Fruit fly (Drosophila melanogaster) whole organism, embryonic: ENCODE results near the gene zen.

Source experiments
- Ada2b ChIP-seq: fragments of 200-800 bp; sonication (Bioruptor generic); IDR thresholded peaks from 2 replicates; pipeline ENCODE4 v1.3.6; 2022; ENCODE audit warnings: missing biosample characterization, missing genetic modification characterization
- CG10267 ChIP-seq: fragments of 200-800 bp; sonication (Bioruptor generic); optimal IDR thresholded peaks from 2 replicates; lab custom pipeline; 2018; ENCODE audit warnings: missing biosample characterization, mild to moderate bottlenecking, missing genetic modification characterization, moderate library complexity
- CG12769 ChIP-seq: fragments of 200-800 bp; sonication (Bioruptor generic); optimal IDR thresholded peaks from 2 replicates; lab custom pipeline; 2019; ENCODE audit warnings: missing biosample characterization, mild to moderate bottlenecking, missing genetic modification characterization, moderate library complexity
- CG13287 ChIP-seq: fragments of 200-800 bp; sonication (Bioruptor generic); IDR thresholded peaks from 2 replicates; pipeline ENCODE4 v1.3.6; 2022; ENCODE audit warnings: missing biosample characterization, missing genetic modification characterization; ENCODE audit not compliant: partially characterized antibody
- CG15479 ChIP-seq: fragments of 200-800 bp; sonication (Bioruptor generic); optimal IDR thresholded peaks from 3 replicates; lab custom pipeline; 2019; ENCODE audit warnings: missing biosample characterization, mild to moderate bottlenecking, missing genetic modification characterization, moderate library complexity
- CG15696 ChIP-seq: fragments of 200-800 bp; sonication (Bioruptor generic); optimal IDR thresholded peaks from 2 replicates; lab custom pipeline; 2019; ENCODE audit warnings: missing biosample characterization, mild to moderate bottlenecking, missing genetic modification characterization, moderate library complexity
- CG1602 ChIP-seq: fragments of 200-800 bp; sonication (Bioruptor generic); optimal IDR thresholded peaks from 3 replicates; lab custom pipeline; 2016; ENCODE audit warnings: missing biosample characterization, missing genetic modification characterization
- CG17802 ChIP-seq: fragments of 200-800 bp; sonication (Bioruptor generic); optimal IDR thresholded peaks from 2 replicates; lab custom pipeline; 2018; ENCODE audit warnings: missing biosample characterization, mild to moderate bottlenecking, missing genetic modification characterization, moderate library complexity
- CG2678 ChIP-seq: fragments of 200-800 bp; sonication (Bioruptor generic); optimal IDR thresholded peaks from 3 replicates; lab custom pipeline; 2019; ENCODE audit warnings: missing biosample characterization, mild to moderate bottlenecking, missing genetic modification characterization, moderate library complexity
- CG32532 ChIP-seq: fragments of 200-800 bp; sonication (Bioruptor generic); IDR thresholded peaks from 2 replicates; pipeline ENCODE4 v1.3.6; 2022; ENCODE audit warnings: missing biosample characterization, missing genetic modification characterization
- CG32767 ChIP-seq: fragments of 200-800 bp; sonication (Bioruptor generic); IDR thresholded peaks from 2 replicates; pipeline ENCODE4 v1.3.6; 2022; ENCODE audit warnings: missing biosample characterization, missing genetic modification characterization
- CG3281 ChIP-seq: fragments of 200-800 bp; sonication (Bioruptor generic); optimal IDR thresholded peaks from 3 replicates; lab custom pipeline; 2017; ENCODE audit warnings: missing biosample characterization, mild to moderate bottlenecking, missing genetic modification characterization
- CG3726 ChIP-seq: fragments of 200-800 bp; sonication (Bioruptor generic); IDR thresholded peaks from 3 replicates; pipeline ENCODE4, ENCODE4 v1.3.6; 2022; ENCODE audit warnings: missing biosample characterization, missing genetic modification characterization
- CG3995 ChIP-seq: fragments of 200-800 bp; sonication (Bioruptor generic); optimal IDR thresholded peaks from 3 replicates; lab custom pipeline; 2016; ENCODE audit warnings: missing biosample characterization, missing genetic modification characterization
- CG6791 ChIP-seq: fragments of 200-800 bp; sonication (Bioruptor generic); IDR thresholded peaks from 3 replicates; pipeline ENCODE4 v1.3.6; 2022; ENCODE audit warnings: missing biosample characterization, missing genetic modification characterization; ENCODE audit not compliant: partially characterized antibody
- CG7928 ChIP-seq: fragments of 200-800 bp; sonication (Bioruptor generic); optimal IDR thresholded peaks from 2 replicates; lab custom pipeline; 2017; ENCODE audit warnings: missing biosample characterization, mild to moderate bottlenecking, missing genetic modification characterization
- CG8089 ChIP-seq: fragments of 200-800 bp; sonication (Bioruptor generic); optimal IDR thresholded peaks from 3 replicates; lab custom pipeline; 2016; ENCODE audit warnings: missing biosample characterization, missing genetic modification characterization
- CG8281 ChIP-seq: fragments of 200-800 bp; sonication (Bioruptor generic); optimal IDR thresholded peaks from 2 replicates; lab custom pipeline; 2018; ENCODE audit warnings: missing biosample characterization, mild to moderate bottlenecking, missing genetic modification characterization, moderate library complexity
- Camta ChIP-seq: fragments of 200-800 bp; sonication (Bioruptor generic); optimal IDR thresholded peaks from 2 replicates; lab custom pipeline; 2016; ENCODE audit warnings: missing biosample characterization, missing genetic modification characterization
- CoRest ChIP-seq: fragments of 200-800 bp; sonication (Bioruptor generic); optimal IDR thresholded peaks from 3 replicates; lab custom pipeline; 2018; ENCODE audit warnings: missing biosample characterization, mild to moderate bottlenecking, missing genetic modification characterization, moderate library complexity
- D ChIP-seq, 2 experiments: fragments of 200-800 bp in 1 of 2; fragments of >200 bp in 1 of 2; sonication (Bioruptor generic) in 1 of 2; optimal IDR thresholded peaks; 2 replicates in 1 of 2; 3 replicates in 1 of 2; lab custom pipeline; 2017; ENCODE audit warnings: mild to moderate bottlenecking in 1 of 2, missing biosample characterization in 1 of 2, missing genetic modification characterization in 1 of 2, missing genetic modification reagents in 1 of 2
- Dbx ChIP-seq: fragments of 200-800 bp; sonication (Bioruptor generic); IDR thresholded peaks from 3 replicates; pipeline ENCODE4 v1.3.6; 2022; ENCODE audit warnings: missing biosample characterization, missing genetic modification characterization
- E2f2 ChIP-seq: fragments of 200-800 bp; sonication (Bioruptor generic); IDR thresholded peaks from 2 replicates; pipeline ENCODE4 v1.3.6; 2022; ENCODE audit warnings: missing biosample characterization, missing genetic modification characterization
- HLHmδ ChIP-seq: fragments of 200-800 bp; sonication (Bioruptor generic); optimal IDR thresholded peaks from 2 replicates; lab custom pipeline; 2018; ENCODE audit warnings: missing biosample characterization, mild to moderate bottlenecking, missing genetic modification characterization, moderate library complexity
- Kr ChIP-seq: fragments of 200-800 bp; sonication (Bioruptor generic); optimal IDR thresholded peaks from 2 replicates; lab custom pipeline; 2017; ENCODE audit warnings: missing biosample characterization, mild to moderate bottlenecking, missing genetic modification characterization
- Lhr ChIP-seq: fragments of 200-800 bp; sonication (Bioruptor generic); optimal IDR thresholded peaks from 3 replicates; lab custom pipeline; 2017; ENCODE audit warnings: mild to moderate bottlenecking, missing biosample characterization, missing genetic modification reagents, missing genetic modification characterization
- Oaz ChIP-seq: fragments of 200-800 bp; sonication (Bioruptor generic); IDR thresholded peaks from 2 replicates; pipeline ENCODE4 v1.3.6; 2022; ENCODE audit warnings: missing biosample characterization, missing genetic modification characterization
- Six4 ChIP-seq: fragments of 200-800 bp; sonication (Bioruptor generic); optimal IDR thresholded peaks from 2 replicates; lab custom pipeline; 2016; ENCODE audit warnings: missing biosample characterization, missing genetic modification characterization
- YL-1 ChIP-seq: fragments of 200-800 bp; sonication (Bioruptor generic); optimal IDR thresholded peaks from 3 replicates; lab custom pipeline; 2017; ENCODE audit warnings: missing biosample characterization, mild to moderate bottlenecking, missing genetic modification characterization
- aop ChIP-seq: fragments of 200-800 bp; sonication (Bioruptor generic); IDR thresholded peaks from 2 replicates; pipeline ENCODE4 v1.3.6; 2022; ENCODE audit warnings: missing biosample characterization, missing genetic modification characterization
- btn ChIP-seq: fragments of 200-800 bp; sonication (Bioruptor generic); optimal IDR thresholded peaks from 2 replicates; lab custom pipeline; 2016; ENCODE audit warnings: missing biosample characterization, missing genetic modification characterization
- danr ChIP-seq: fragments of 200-800 bp; sonication (Bioruptor generic); IDR thresholded peaks from 2 replicates; pipeline ENCODE4 v1.3.6; 2022; ENCODE audit warnings: missing biosample characterization, missing genetic modification characterization
- gem ChIP-seq: fragments of 200-800 bp; sonication (Bioruptor generic); optimal IDR thresholded peaks from 2 replicates; lab custom pipeline; 2019; ENCODE audit warnings: missing biosample characterization, mild to moderate bottlenecking, missing genetic modification characterization, moderate library complexity
- grn ChIP-seq: fragments of 200-800 bp; sonication (Bioruptor generic); optimal IDR thresholded peaks from 3 replicates; lab custom pipeline; 2017; ENCODE audit warnings: missing biosample characterization, missing genetic modification characterization
- h ChIP-seq: fragments of >200 bp; optimal IDR thresholded peaks from 2 replicates; lab custom pipeline; 2017
- hkb ChIP-seq, 2 experiments: fragments of 200-800 bp in 1 of 2; fragments of >200 bp in 1 of 2; sonication (Bioruptor generic) in 1 of 2; IDR thresholded peaks in 1 of 2; optimal IDR thresholded peaks in 1 of 2; 2 replicates each; pipeline versions ENCODE4 v1.3.6 to Lab custom; 2017 to 2022; ENCODE audit warnings: missing biosample characterization in 1 of 2, missing genetic modification characterization in 1 of 2
- inv ChIP-seq: fragments of 200-800 bp; sonication (Bioruptor generic); IDR thresholded peaks from 2 replicates; pipeline ENCODE4 v1.3.6; 2022; ENCODE audit warnings: missing biosample characterization, missing genetic modification characterization; ENCODE audit not compliant: partially characterized antibody
- kni ChIP-seq: fragments of 200-800 bp; sonication (Bioruptor generic); optimal IDR thresholded peaks from 3 replicates; lab custom pipeline; 2017; ENCODE audit warnings: mild to moderate bottlenecking, missing biosample characterization, missing genetic modification reagents, missing genetic modification characterization
- pfk ChIP-seq: fragments of 200-800 bp; sonication (Bioruptor generic); optimal IDR thresholded peaks from 2 replicates; lab custom pipeline; 2018; ENCODE audit warnings: missing biosample characterization, mild to moderate bottlenecking, missing genetic modification characterization, moderate library complexity
- pita ChIP-seq: fragments of 200-800 bp; sonication (Bioruptor generic); optimal IDR thresholded peaks from 2 replicates; lab custom pipeline; 2017; ENCODE audit warnings: missing biosample characterization, mild to moderate bottlenecking, missing genetic modification characterization
- prd ChIP-seq, 3 experiments: fragments of >200 bp in 2 of 3; fragments of 200-800 bp in 1 of 3; sonication (Bioruptor generic) in 1 of 3; optimal IDR thresholded peaks in 2 of 3; IDR thresholded peaks in 1 of 3; 2 replicates in 2 of 3; 3 replicates in 1 of 3; pipeline versions ENCODE4 v1.3.6 to Lab custom; 2017 to 2022; ENCODE audit warnings: missing biosample characterization in 1 of 3, missing genetic modification characterization in 1 of 3
- psq ChIP-seq: fragments of 200-800 bp; sonication (Bioruptor generic); optimal IDR thresholded peaks from 2 replicates; lab custom pipeline; 2017; ENCODE audit warnings: missing biosample characterization, missing genetic modification characterization
- rib ChIP-seq: fragments of 200-800 bp; sonication (Bioruptor generic); IDR thresholded peaks from 2 replicates; pipeline ENCODE4 v1.3.6; 2022; ENCODE audit warnings: missing biosample characterization, missing genetic modification characterization
- scrt ChIP-seq: fragments of 200-800 bp; sonication (Bioruptor generic); optimal IDR thresholded peaks from 2 replicates; lab custom pipeline; 2018; ENCODE audit warnings: missing biosample characterization, mild to moderate bottlenecking, missing genetic modification characterization, moderate library complexity
- stwl ChIP-seq: fragments of 200-800 bp; sonication (Bioruptor generic); optimal IDR thresholded peaks from 3 replicates; lab custom pipeline; 2018; ENCODE audit warnings: missing biosample characterization, mild to moderate bottlenecking, missing genetic modification characterization, moderate library complexity
- tx ChIP-seq: fragments of 200-800 bp; sonication (Bioruptor generic); optimal IDR thresholded peaks from 2 replicates; lab custom pipeline; 2016; ENCODE audit warnings: missing biosample characterization, missing genetic modification characterization
- wek ChIP-seq: fragments of 200-800 bp; sonication (Bioruptor generic); optimal IDR thresholded peaks from 3 replicates; lab custom pipeline; 2018; ENCODE audit warnings: missing biosample characterization, mild to moderate bottlenecking, missing genetic modification characterization, moderate library complexity
- zfh1 ChIP-seq: fragments of 200-800 bp; sonication (Bioruptor generic); IDR thresholded peaks from 3 replicates; pipeline ENCODE4 v1.3.6; 2022; ENCODE audit warnings: missing biosample characterization, missing genetic modification characterization

Gene zen

DNA sequence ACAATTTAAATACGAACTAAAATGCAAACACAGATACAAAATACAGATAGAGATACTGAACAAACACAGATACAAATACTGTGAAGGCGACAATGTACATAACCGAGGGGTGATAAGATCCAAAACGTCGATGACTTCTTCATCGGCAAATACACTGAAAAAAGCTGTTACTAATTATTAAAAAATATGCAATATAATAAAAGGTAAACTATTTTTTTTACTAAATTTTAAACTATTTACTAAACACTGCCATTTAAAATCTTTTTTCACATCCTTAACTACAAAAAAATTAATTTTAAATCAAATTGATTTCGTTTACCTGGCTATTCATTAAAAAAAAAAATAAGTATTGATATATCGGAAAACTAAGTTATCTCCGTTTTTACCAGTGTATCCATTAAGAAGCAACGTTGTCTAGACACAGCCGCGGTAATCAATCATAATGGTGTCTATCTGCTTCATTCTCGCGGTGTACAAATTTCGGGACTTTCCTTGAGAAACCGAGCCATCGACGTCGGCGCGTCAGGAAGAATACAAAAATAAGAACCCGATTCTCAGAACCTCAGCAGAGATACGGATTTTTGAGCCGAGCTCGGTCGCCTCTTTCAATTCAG lies 8.9 kb upstream of the zen start (continued):
- TF ChIP-seq Lhr = peak; percentile 84
- peak; percentile 97 for TF ChIP-seq gem (tag; lab: Kevin White, UChicago)
- TF ChIP-seq CG3995 (GFP tag; lab: Kevin White, UChicago) = no peak
- peak; percentile 69 for TF ChIP-seq HLHmδ (GFP tag; lab: Kevin White, UChicago)
- TF ChIP-seq YL-1 = peak; percentile 42
- no peak for TF ChIP-seq h (lab: Kevin White, UChicago)
- no peak for TF ChIP-seq tx (GFP tag; lab: Kevin White, UChicago)
- TF ChIP-seq CG8089 (GFP tag; lab: Kevin White, UChicago) = peak; percentile 62
- TF ChIP-seq CG13287 (GFP tag; lab: Robert Waterston, UW) = no peak
- TF ChIP-seq CG3726 (GFP tag; lab: Robert Waterston, UW) = no peak; the same call in 2 of the 3 replicates
- peak; percentile 86 for TF ChIP-seq Kr (GFP tag; lab: Kevin White, UChicago)
- TF ChIP-seq aop (GFP tag; lab: Robert Waterston, UW) = no peak
- peak; percentile 95 for TF ChIP-seq CoRest (tag; lab: Kevin White, UChicago)
- TF ChIP-seq CG12769 (tag; lab: Kevin White, UChicago) = no peak
- peak; percentile 61 for TF ChIP-seq Camta (GFP tag; lab: Kevin White, UChicago)
- no peak for TF ChIP-seq hkb (optimal IDR thresholded peaks at IDR 0.05; lab: Kevin White, UChicago)
- TF ChIP-seq hkb (GFP tag; IDR thresholded peaks at IDR 0.05; lab: Robert Waterston, UW) = peak; percentile 59
- TF ChIP-seq wek (GFP tag; lab: Kevin White, UChicago) = peak; percentile 65
- no peak for TF ChIP-seq CG7928 (GFP tag; lab: Kevin White, UChicago)
- TF ChIP-seq CG32532 = 0 out of 2 replicates have a peak, but pooled peaks have one; percentile 38
- peak; percentile 60 for TF ChIP-seq CG8281 (tag; lab: Kevin White, UChicago)
- TF ChIP-seq Six4 (GFP tag; lab: Kevin White, UChicago) = peak; percentile 80
- peak; percentile 61 for TF ChIP-seq stwl
- TF ChIP-seq pfk = no peak
- TF ChIP-seq CG15479 = peak; percentile 91
- no peak for TF ChIP-seq rib
- no peak for TF ChIP-seq Oaz (GFP tag; lab: Robert Waterston, UW)
- no peak for TF ChIP-seq prd (optimal IDR thresholded peaks at IDR 0.05; lab: Kevin White, UChicago)
- TF ChIP-seq prd (GFP tag; IDR thresholded peaks at IDR 0.05; lab: Robert Waterston, UW) = peak; percentile 89
- peak; percentile 89 for TF ChIP-seq CG1602 (GFP tag; lab: Kevin White, UChicago)
- TF ChIP-seq D (optimal IDR thresholded peaks at IDR 0.05; lab: Kevin White, UChicago) = no peak
- peak; percentile 89 for TF ChIP-seq D (GFP tag; optimal IDR thresholded peaks at IDR 0.05; lab: Kevin White, UChicago)
- TF ChIP-seq scrt (GFP tag; lab: Kevin White, UChicago) = peak; percentile 33
- TF ChIP-seq pita = no peak
- peak; percentile 90 for TF ChIP-seq CG2678
- TF ChIP-seq CG17802 (tag; lab: Kevin White, UChicago) = peak; percentile 37
- peak; percentile 49 for TF ChIP-seq kni
- TF ChIP-seq CG6791 (GFP tag; lab: Robert Waterston, UW) = no peak
- TF ChIP-seq psq (GFP tag; lab: Kevin White, UChicago) = peak; percentile 82
- TF ChIP-seq CG3281 (GFP tag; lab: Kevin White, UChicago) = peak; percentile 22
- peak; percentile 99 for TF ChIP-seq CG15696
- peak; percentile 94 for TF ChIP-seq CG10267 (tag; lab: Kevin White, UChicago)
- TF ChIP-seq zfh1 (GFP tag; lab: Robert Waterston, UW) = peak; percentile 70
- 0 out of 2 replicates have a peak, but pooled peaks have one; percentile 22 for TF ChIP-seq danr (GFP tag; lab: Robert Waterston, UW)
- TF ChIP-seq btn = peak; percentile 48
- TF ChIP-seq E2f2 = no peak; the same call in none of the 2 replicates
- peak; percentile 77 for TF ChIP-seq CG32767 (GFP tag; lab: Robert Waterston, UW)
- TF ChIP-seq inv (GFP tag; lab: Robert Waterston, UW) = no peak
- no peak for TF ChIP-seq Ada2b (GFP tag; lab: Robert Waterston, UW)
- peak; percentile 84 for TF ChIP-seq grn (GFP tag; lab: Kevin White, UChicago)
- no peak for TF ChIP-seq Dbx (GFP tag; lab: Robert Waterston, UW)
